Worm (Caenorhabditis elegans): Measurements from ENCODE around the gene C26B2.2.
A peak's percentile ranks its signal among the peaks of the same experiment; 100 is the strongest.

The C26B2.2 gene

DNA sequence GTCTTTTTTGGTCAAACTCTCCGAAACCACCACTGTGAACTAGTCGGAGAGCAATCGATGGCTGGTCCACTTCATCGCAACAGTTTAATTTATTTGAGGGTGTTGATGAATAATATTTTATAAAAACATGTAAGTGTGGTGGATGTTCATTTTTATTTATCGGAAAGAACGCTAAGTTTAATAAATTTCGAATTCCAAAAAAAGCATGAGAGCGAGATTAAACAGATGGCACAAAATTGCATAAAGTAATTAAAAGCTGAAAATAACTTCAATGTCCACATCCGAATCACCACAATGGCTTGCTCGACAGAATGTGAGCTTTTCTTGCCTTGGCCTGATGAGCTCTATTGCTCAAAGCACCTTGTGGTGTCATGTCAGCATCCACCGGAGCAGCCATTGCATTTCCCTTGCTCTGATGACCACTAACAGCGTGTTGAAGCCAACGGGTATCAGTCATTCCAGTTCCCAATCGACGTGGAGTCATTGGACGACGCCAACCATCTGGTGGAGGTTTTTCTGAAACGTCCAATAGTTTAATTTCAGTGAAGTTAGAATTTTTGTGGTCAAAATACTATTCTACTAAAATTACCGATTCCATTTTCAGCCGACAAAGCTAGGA, 38.1 kb downstream of the C26B2.2 start:
- TF ChIP-seq ztf-11 (tag; optimal IDR thresholded peaks at IDR 0.05) (no peak), hmg-11 (tag; optimal IDR thresholded peaks at IDR 0.05) (peak; percentile 22), egl-5 (tag; optimal IDR thresholded peaks at IDR 0.05) (no peak), snpc-4 (tag; optimal IDR thresholded peaks at IDR 0.05) (no peak), unc-62 (GFP tag; optimal IDR thresholded peaks at IDR 0.05) (no peak), lin-39 (tag; optimal IDR thresholded peaks at IDR 0.05) (no peak), ceh-28 (tag; optimal IDR thresholded peaks at IDR 0.05) (no peak), nhr-28 (tag; optimal IDR thresholded peaks at IDR 0.05) (no peak), unc-39 (tag; optimal IDR thresholded peaks at IDR 0.05) (no peak), ceh-16 (tag; optimal IDR thresholded peaks at IDR 0.05) (no peak), pha-4 (tag; optimal IDR thresholded peaks at IDR 0.05) (no peak), nfya-1 (tag; optimal IDR thresholded peaks at IDR 0.05; ENCODE audit: insufficient read depth) (no peak), jun-1 (tag; optimal IDR thresholded peaks at IDR 0.05) (no peak), lin-15B (tag; optimal IDR thresholded peaks at IDR 0.05) (no peak), sea-2 (GFP tag; optimal IDR thresholded peaks at IDR 0.05) (no peak), mml-1 (tag; optimal IDR thresholded peaks at IDR 0.05) (no peak), elt-3 (tag; optimal IDR thresholded peaks at IDR 0.05) (no peak), aly-2 (tag; optimal IDR thresholded peaks at IDR 0.05) (no peak), R02D3.7 (tag; optimal IDR thresholded peaks at IDR 0.05) (no peak), ZK546.5 (tag; optimal IDR thresholded peaks at IDR 0.05) (no peak), nhr-25 (tag; optimal IDR thresholded peaks at IDR 0.05) (no peak), ztf-4 (tag; optimal IDR thresholded peaks at IDR 0.05) (no peak), nhr-11 (tag; optimal IDR thresholded peaks at IDR 0.05) (no peak), nhr-43 (tag; optimal IDR thresholded peaks at IDR 0.05; ENCODE audit: poor library complexity, severe bottlenecking) (peak; percentile 58), nhr-12 (tag; optimal IDR thresholded peaks at IDR 0.05) (no peak), nhr-77 (tag; optimal IDR thresholded peaks at IDR 0.05) (no peak), ama-1 (optimal IDR thresholded peaks at IDR 0.05) (peak; percentile 41), ceh-82 (tag; optimal IDR thresholded peaks at IDR 0.05) (no peak), skn-1 (tag; optimal IDR thresholded peaks at IDR 0.05) (no peak), nhr-23 (tag; optimal IDR thresholded peaks at IDR 0.05) (no peak), eor-1 (tag; optimal IDR thresholded peaks at IDR 0.05) (no peak), nhr-76 (tag; optimal IDR thresholded peaks at IDR 0.05) (no peak), egl-27 (tag; optimal IDR thresholded peaks at IDR 0.05) (no peak), fos-1 (tag; optimal IDR thresholded peaks at IDR 0.05) (no peak), zag-1 (tag; optimal IDR thresholded peaks at IDR 0.05) (no peak), ceh-9 (tag; optimal IDR thresholded peaks at IDR 0.05) (no peak), daf-12 (tag; optimal IDR thresholded peaks at IDR 0.05) (no peak), nhr-67 (tag; optimal IDR thresholded peaks at IDR 0.05) (no peak), fkh-10 (GFP tag; optimal IDR thresholded peaks at IDR 0.05) (no peak), mdl-1 (tag; optimal IDR thresholded peaks at IDR 0.05) (no peak), nhr-237 (tag; optimal IDR thresholded peaks at IDR 0.05) (no peak), elt-1 (tag; optimal IDR thresholded peaks at IDR 0.05) (no peak), tbx-2 (tag; optimal IDR thresholded peaks at IDR 0.05) (peak; percentile 19), lsy-12 (tag; optimal IDR thresholded peaks at IDR 0.05) (peak; percentile 68), pqm-1 (tag; optimal IDR thresholded peaks at IDR 0.05) (no peak), elt-2 (tag; optimal IDR thresholded peaks at IDR 0.05) (peak; percentile 3), fkh-2 (tag; optimal IDR thresholded peaks at IDR 0.05) (no peak)

DNA sequence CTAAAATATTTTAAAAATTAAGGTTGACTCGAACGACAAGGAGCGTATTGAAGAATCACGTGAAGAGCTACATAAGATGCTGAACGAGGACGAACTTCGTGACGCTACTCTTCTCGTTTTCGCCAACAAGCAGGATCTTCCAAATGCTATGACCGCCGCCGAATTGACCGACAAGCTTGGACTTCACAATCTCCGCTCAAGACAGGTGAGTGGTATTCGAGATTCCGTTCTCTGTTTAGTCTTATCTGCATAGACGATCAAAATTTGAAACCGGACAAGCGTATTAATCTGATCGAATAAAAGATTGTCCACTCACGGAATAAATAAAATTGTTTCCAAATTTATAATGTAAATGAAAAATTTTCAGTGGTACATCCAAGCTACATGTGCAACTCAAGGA, 38.9 kb downstream of the C26B2.2 start:
- TF ChIP-seq nhr-25 (tag; optimal IDR thresholded peaks at IDR 0.05) (peak; percentile 29), ama-1 (optimal IDR thresholded peaks at IDR 0.05) (peak; percentile 60), elt-1 (tag; optimal IDR thresholded peaks at IDR 0.05) (peak; percentile 83), fos-1 (tag; optimal IDR thresholded peaks at IDR 0.05) (no peak), pha-4 (tag; optimal IDR thresholded peaks at IDR 0.05) (no peak)
